Fruit fly (Drosophila melanogaster) whole organism, adult: Measurements from ENCODE around the gene CG13297.

Experiments
- CG11617 ChIP-seq: fragments of 200-800 bp; sonication (Bioruptor generic); optimal IDR thresholded peaks from 2 replicates; lab custom pipeline; 2017; ENCODE audit warnings: mild to moderate bottlenecking, missing biosample characterization, missing genetic modification reagents, missing genetic modification characterization
- CG12768 ChIP-seq: fragments of 200-800 bp; sonication (Bioruptor generic); optimal IDR thresholded peaks from 2 replicates; lab custom pipeline; 2017; ENCODE audit warnings: missing biosample characterization, missing genetic modification characterization, mild to moderate bottlenecking, moderate library complexity, missing genetic modification reagents
- CG14711 ChIP-seq: fragments of 200-800 bp; sonication (Bioruptor generic); optimal IDR thresholded peaks from 2 replicates; lab custom pipeline; 2018; ENCODE audit warnings: missing biosample characterization, mild to moderate bottlenecking, missing genetic modification characterization, moderate library complexity
- CG1620 ChIP-seq: fragments of 200-800 bp; sonication (Bioruptor generic); optimal IDR thresholded peaks from 2 replicates; lab custom pipeline; 2016; ENCODE audit warnings: missing biosample characterization, missing genetic modification characterization
- CG33017 ChIP-seq: fragments of 200-800 bp; sonication (Bioruptor generic); optimal IDR thresholded peaks from 2 replicates; lab custom pipeline; 2018; ENCODE audit warnings: missing biosample characterization, mild to moderate bottlenecking, missing genetic modification characterization, moderate library complexity
- CG5204 ChIP-seq: fragments of 200-800 bp; sonication (Bioruptor generic); optimal IDR thresholded peaks from 2 replicates; lab custom pipeline; 2016; ENCODE audit warnings: missing biosample characterization, missing genetic modification characterization
- CG7045 ChIP-seq: fragments of 200-800 bp; sonication (Bioruptor generic); optimal IDR thresholded peaks from 2 replicates; lab custom pipeline; 2017; ENCODE audit warnings: missing biosample characterization, mild to moderate bottlenecking, missing genetic modification characterization
- CG7101 ChIP-seq: fragments of 200-800 bp; sonication (Bioruptor generic); optimal IDR thresholded peaks from 2 replicates; lab custom pipeline; 2018; ENCODE audit warnings: missing biosample characterization, mild to moderate bottlenecking, missing genetic modification characterization, moderate library complexity
- Clk ChIP-seq: fragments of 200-800 bp; sonication (Bioruptor generic); optimal IDR thresholded peaks from 2 replicates; lab custom pipeline; 2017; ENCODE audit warnings: missing biosample characterization, missing genetic modification characterization
- Crg-1 ChIP-seq: fragments of 200-800 bp; sonication (Bioruptor generic); optimal IDR thresholded peaks from 2 replicates; lab custom pipeline; 2016; ENCODE audit warnings: missing biosample characterization, missing genetic modification characterization
- Hr96 ChIP-seq: fragments of 200-800 bp; sonication (Bioruptor generic); optimal IDR thresholded peaks from 2 replicates; lab custom pipeline; 2016; ENCODE audit warnings: missing biosample characterization, missing genetic modification characterization
- Mnt ChIP-seq: fragments of 200-800 bp; sonication (Bioruptor generic); optimal IDR thresholded peaks from 2 replicates; lab custom pipeline; 2016; ENCODE audit warnings: missing biosample characterization, mild to moderate bottlenecking, missing genetic modification characterization
- bab1 ChIP-seq: fragments of 200-800 bp; sonication (Bioruptor generic); optimal IDR thresholded peaks from 3 replicates; lab custom pipeline; 2019; ENCODE audit warnings: missing biosample characterization, mild to moderate bottlenecking, missing genetic modification characterization, moderate library complexity
- cic ChIP-seq: fragments of 200-800 bp; sonication (Bioruptor generic); optimal IDR thresholded peaks from 2 replicates; lab custom pipeline; 2017; ENCODE audit warnings: missing biosample characterization, mild to moderate bottlenecking, missing genetic modification characterization, moderate library complexity
- cnc ChIP-seq, 2 experiments: fragments of >200 bp; optimal IDR thresholded peaks; 2 replicates each; lab custom pipeline; 2017
- kay ChIP-seq: fragments of 200-800 bp; sonication (Bioruptor generic); peaks from one replicate; lab custom pipeline; 2016; ENCODE audit warnings: missing biosample characterization, missing genetic modification characterization, borderline replicate concordance
- ovo ChIP-seq: fragments of 200-800 bp; sonication (Bioruptor generic); optimal IDR thresholded peaks from 2 replicates; lab custom pipeline; 2016; ENCODE audit warnings: missing biosample characterization, missing genetic modification characterization
- pad ChIP-seq: fragments of 200-800 bp; sonication (Bioruptor generic); optimal IDR thresholded peaks from 3 replicates; lab custom pipeline; 2017; ENCODE audit warnings: missing biosample characterization, missing genetic modification characterization, mild to moderate bottlenecking, moderate library complexity, missing genetic modification reagents
- tj ChIP-seq: fragments of 200-800 bp; sonication (Bioruptor generic); optimal IDR thresholded peaks from 3 replicates; lab custom pipeline; 2017; ENCODE audit warnings: missing biosample characterization, mild to moderate bottlenecking, missing genetic modification characterization, moderate library complexity
- toe ChIP-seq: fragments of 200-800 bp; sonication (Bioruptor generic); optimal IDR thresholded peaks from 2 replicates; lab custom pipeline; 2016; ENCODE audit warnings: missing biosample characterization, missing genetic modification characterization

CG13297 gene

DNA sequence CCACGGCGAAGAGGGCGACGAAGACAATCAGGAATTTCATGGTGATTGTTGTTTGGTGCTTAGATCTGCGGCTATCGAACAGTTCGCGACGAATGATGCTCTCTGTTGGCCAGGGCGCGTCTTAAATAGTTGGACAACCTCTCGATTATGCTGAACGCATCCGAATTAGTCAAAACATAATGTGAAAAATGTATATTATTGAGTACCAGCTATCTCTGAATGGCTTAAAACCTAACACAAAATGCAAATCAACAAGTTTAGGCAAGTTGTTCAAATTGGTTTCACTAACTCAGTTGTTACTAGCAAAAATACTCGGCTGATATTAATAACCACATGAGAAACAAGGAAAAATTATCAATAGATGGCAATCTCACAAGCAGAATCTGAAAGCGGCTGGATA lies 22.0 kb downstream of the CG13297 start, which contains the start of gene Lcp65Ag1:
Gene Lcp65Ag1, minus strand, starts transcription at position 101 of the 400 bp plus-strand sequence.
- no peak for TF ChIP-seq cic
- no peak for TF ChIP-seq Clk (GFP tag; lab: Kevin White, UChicago)
- TF ChIP-seq Crg-1 (GFP tag; lab: Kevin White, UChicago) = no peak
- no peak for TF ChIP-seq CG7101 (tag; lab: Kevin White, UChicago)
- TF ChIP-seq CG1620 (GFP tag; lab: Kevin White, UChicago) = no peak
- no peak for TF ChIP-seq Hr96 (GFP tag; lab: Kevin White, UChicago)
- no peak for TF ChIP-seq toe (GFP tag; lab: Kevin White, UChicago)
- TF ChIP-seq ovo (GFP tag; lab: Kevin White, UChicago) = no peak
- no peak for TF ChIP-seq kay (GFP tag; lab: Kevin White, UChicago)
- TF ChIP-seq Mnt (GFP tag; lab: Kevin White, UChicago) = no peak
- no peak for TF ChIP-seq cnc (optimal IDR thresholded peaks at IDR 0.05; lab: Kevin White, UChicago)
- TF ChIP-seq CG11617 = no peak
- TF ChIP-seq tj = no peak
- TF ChIP-seq CG5204 (GFP tag; lab: Kevin White, UChicago) = no peak
- TF ChIP-seq bab1 (GFP tag; lab: Kevin White, UChicago) = no peak
- TF ChIP-seq CG7045 (GFP tag; lab: Kevin White, UChicago) = no peak

DNA sequence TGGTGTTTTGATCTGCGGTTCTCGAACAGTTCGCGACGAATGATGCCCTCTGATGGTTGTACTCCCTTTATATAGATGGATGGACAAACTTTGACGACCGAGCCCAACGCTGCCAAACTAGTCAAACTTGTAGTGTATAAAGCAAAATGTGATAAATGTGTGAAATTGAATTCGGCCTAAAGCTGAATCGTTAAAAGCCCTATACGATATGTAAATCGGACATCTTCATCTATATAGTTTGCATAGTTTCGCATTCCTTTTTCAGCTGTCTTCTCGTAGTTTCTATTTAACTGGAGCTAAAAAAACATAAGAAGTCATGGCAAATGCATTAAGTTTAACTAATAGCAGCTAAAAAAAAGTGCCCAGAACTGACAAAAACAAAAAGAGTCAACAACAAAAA lies 23.6 kb downstream of the CG13297 start, which contains the start of gene Lcp65Ag2:
Gene Lcp65Ag2, minus strand, starts transcription at position 48 of the 400 bp plus-strand sequence.
- no peak for TF ChIP-seq Crg-1 (GFP tag; lab: Kevin White, UChicago)
- TF ChIP-seq bab1 (GFP tag; lab: Kevin White, UChicago) = no peak
- no peak for TF ChIP-seq CG7101 (tag; lab: Kevin White, UChicago)
- no peak for TF ChIP-seq CG5204 (GFP tag; lab: Kevin White, UChicago)
- no peak for TF ChIP-seq kay (GFP tag; lab: Kevin White, UChicago)
- TF ChIP-seq CG1620 (GFP tag; lab: Kevin White, UChicago) = no peak
- no peak for TF ChIP-seq Mnt (GFP tag; lab: Kevin White, UChicago)
- no peak for TF ChIP-seq CG14711 (tag; lab: Kevin White, UChicago)
- no peak for TF ChIP-seq ovo (GFP tag; lab: Kevin White, UChicago)
- TF ChIP-seq CG33017 (tag; lab: Kevin White, UChicago) = no peak
- no peak for TF ChIP-seq toe (GFP tag; lab: Kevin White, UChicago)
- no peak for TF ChIP-seq CG12768 (GFP tag; lab: Kevin White, UChicago)
- TF ChIP-seq CG11617 = no peak
- TF ChIP-seq cic = no peak
- no peak for TF ChIP-seq Hr96 (GFP tag; lab: Kevin White, UChicago)
- TF ChIP-seq tj = no peak
- no peak for TF ChIP-seq pad (GFP tag; lab: Kevin White, UChicago)
- no peak for TF ChIP-seq Clk (GFP tag; lab: Kevin White, UChicago)
- no peak for TF ChIP-seq cnc (optimal IDR thresholded peaks at IDR 0.05; lab: Kevin White, UChicago)

DNA sequence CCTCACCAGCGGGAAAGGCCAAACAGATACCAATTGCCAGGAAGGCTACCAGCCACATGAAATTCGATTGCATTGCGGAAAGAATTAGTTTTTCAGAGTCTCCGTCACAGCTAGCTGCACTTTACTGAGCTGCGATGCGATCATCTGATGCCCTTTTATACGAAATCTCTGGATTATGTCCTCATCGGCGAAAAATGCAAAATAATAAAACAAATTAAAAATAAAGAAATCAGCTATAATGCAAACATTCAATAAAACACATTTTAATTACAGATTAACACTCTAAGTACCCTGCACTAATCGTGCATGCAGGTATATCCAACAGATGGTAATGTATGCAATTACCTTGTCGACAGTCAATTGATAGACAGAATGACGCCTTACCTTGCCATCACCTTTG lies 25.2 kb downstream of the CG13297 start, which contains the start of gene Cpr65Au:
Gene Cpr65Au, minus strand, starts transcription at position 101 of the 400 bp plus-strand sequence.
- TF ChIP-seq tj = no peak
- TF ChIP-seq pad (GFP tag; lab: Kevin White, UChicago) = no peak
- TF ChIP-seq CG7045 (GFP tag; lab: Kevin White, UChicago) = no peak

DNA sequence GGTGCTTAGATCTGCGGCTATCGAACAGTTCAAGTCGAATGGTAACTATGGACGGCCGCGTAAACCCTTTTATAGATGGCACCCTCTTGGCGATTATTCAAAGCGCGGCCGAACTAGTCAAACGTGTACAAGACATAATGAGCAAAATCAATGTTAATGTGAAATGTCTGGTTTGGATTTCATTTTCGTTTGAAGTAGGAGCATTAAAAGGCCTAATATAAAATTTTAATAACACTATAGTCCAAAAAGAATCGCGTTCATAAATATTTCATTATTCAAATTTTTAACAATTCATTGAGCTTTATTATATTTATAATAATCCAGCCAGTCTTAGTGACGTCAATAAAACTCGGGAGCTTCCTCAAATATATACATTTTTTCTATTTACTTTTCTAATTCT lies 26.2 kb downstream of the CG13297 start, which contains the start of gene Lcp65Ag3:
Gene Lcp65Ag3, minus strand, starts transcription at position 46 of the 400 bp plus-strand sequence.
- TF ChIP-seq CG14711 (tag; lab: Kevin White, UChicago) (no peak), bab1 (GFP tag; lab: Kevin White, UChicago) (no peak), CG7045 (GFP tag; lab: Kevin White, UChicago) (no peak), cic (no peak), CG1620 (GFP tag; lab: Kevin White, UChicago) (no peak), Crg-1 (GFP tag; lab: Kevin White, UChicago) (no peak), Hr96 (GFP tag; lab: Kevin White, UChicago) (no peak), toe (GFP tag; lab: Kevin White, UChicago) (no peak), CG12768 (GFP tag; lab: Kevin White, UChicago) (no peak), tj (no peak), Mnt (GFP tag; lab: Kevin White, UChicago) (no peak), CG5204 (GFP tag; lab: Kevin White, UChicago) (no peak), ovo (GFP tag; lab: Kevin White, UChicago) (no peak), CG7101 (tag; lab: Kevin White, UChicago) (no peak), Clk (GFP tag; lab: Kevin White, UChicago) (no peak), CG33017 (tag; lab: Kevin White, UChicago) (no peak), kay (GFP tag; lab: Kevin White, UChicago) (no peak)

DNA sequence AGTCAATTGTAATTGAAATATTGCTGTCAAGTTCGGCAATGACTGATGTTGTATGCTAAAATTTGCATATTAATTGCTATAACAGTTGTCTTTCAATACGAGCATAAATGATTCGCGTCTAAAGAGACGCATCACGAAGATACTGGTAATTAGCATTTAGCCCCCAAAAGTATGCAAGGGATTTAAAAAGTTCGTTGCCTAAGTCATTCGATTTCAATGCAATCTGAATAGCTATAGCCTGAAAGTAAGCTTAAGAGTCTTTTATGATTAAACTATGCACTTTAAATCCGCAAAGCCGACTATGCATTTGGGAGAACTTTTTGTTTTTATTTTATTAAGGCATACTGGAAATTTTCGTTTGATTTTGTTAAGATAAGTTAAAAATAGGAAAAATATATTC lies 27.6 kb downstream of the CG13297 start:
- TF ChIP-seq CG7045 (GFP tag; lab: Kevin White, UChicago) (no peak), Crg-1 (GFP tag; lab: Kevin White, UChicago) (no peak), Hr96 (GFP tag; lab: Kevin White, UChicago) (no peak), cic (no peak), CG14711 (tag; lab: Kevin White, UChicago) (no peak), Mnt (GFP tag; lab: Kevin White, UChicago) (no peak), ovo (GFP tag; lab: Kevin White, UChicago) (no peak), CG33017 (tag; lab: Kevin White, UChicago) (no peak), CG11617 (no peak), pad (GFP tag; lab: Kevin White, UChicago) (no peak), kay (GFP tag; lab: Kevin White, UChicago) (no peak), CG7101 (tag; lab: Kevin White, UChicago) (no peak), cnc (optimal IDR thresholded peaks at IDR 0.05; lab: Kevin White, UChicago) (no peak), toe (GFP tag; lab: Kevin White, UChicago) (no peak), bab1 (GFP tag; lab: Kevin White, UChicago) (no peak), CG12768 (GFP tag; lab: Kevin White, UChicago) (no peak), Clk (GFP tag; lab: Kevin White, UChicago) (no peak), tj (no peak), CG5204 (GFP tag; lab: Kevin White, UChicago) (no peak), CG1620 (GFP tag; lab: Kevin White, UChicago) (no peak)
